Worm (Caenorhabditis elegans) whole organism, late embryonic: ENCODE measurements around the gene fbxc-7.

Experiments used
- C08G9.2 ChIP-seq: sonication (generic microtip); optimal IDR thresholded peaks from 2 replicates; lab custom pipeline; 2016; ENCODE audit warnings: mild to moderate bottlenecking, missing genetic modification characterization, moderate library complexity, missing compliant biosample characterization
- F13H6.1 ChIP-seq: sonication (generic microtip); optimal IDR thresholded peaks from 2 replicates; lab custom pipeline; 2016; ENCODE audit warnings: missing genetic modification characterization, missing compliant biosample characterization
- T23F11.4 ChIP-seq: fragments of 200-800 bp; sonication (Bioruptor generic); optimal IDR thresholded peaks from 2 replicates; lab custom pipeline; 2018; ENCODE audit warnings: mild to moderate bottlenecking, missing genetic modification characterization, missing compliant biosample characterization
- ama-1 ChIP-seq: fragments of 150-350 bp; optimal IDR thresholded peaks from 2 replicates; lab custom pipeline; 2014
- ceh-14 ChIP-seq: sonication (generic microtip); optimal IDR thresholded peaks from 2 replicates; lab custom pipeline; 2016; ENCODE audit warnings: missing genotype, missing genetic modification characterization, missing compliant biosample characterization
- ceh-22 ChIP-seq: sonication (generic microtip); optimal IDR thresholded peaks from 2 replicates; lab custom pipeline; 2017; ENCODE audit warnings: missing biosample characterization, missing genetic modification characterization
- dmd-4 ChIP-seq: sonication (generic microtip); optimal IDR thresholded peaks from 2 replicates; lab custom pipeline; 2016; ENCODE audit warnings: borderline replicate concordance, missing genetic modification characterization, missing compliant biosample characterization
- ets-4 ChIP-seq: sonication (generic microtip); optimal IDR thresholded peaks from 2 replicates; lab custom pipeline; 2016; ENCODE audit warnings: missing genetic modification characterization, missing compliant biosample characterization
- mec-3 ChIP-seq: sonication (generic microtip); optimal IDR thresholded peaks from 2 replicates; lab custom pipeline; 2016; ENCODE audit warnings: borderline replicate concordance, missing genetic modification characterization, missing compliant biosample characterization
- nhr-11 ChIP-seq: fragments of 150-350 bp; optimal IDR thresholded peaks from 2 replicates; lab custom pipeline; 2014; ENCODE audit warnings: missing biosample characterization, missing genetic modification characterization
- pag-3 ChIP-seq: sonication (generic microtip); optimal IDR thresholded peaks from 2 replicates; lab custom pipeline; 2016; ENCODE audit warnings: missing compliant biosample characterization, missing genetic modification characterization, borderline replicate concordance
- pha-2 ChIP-seq: sonication (generic microtip); optimal IDR thresholded peaks from 2 replicates; lab custom pipeline; 2017; ENCODE audit warnings: mild to moderate bottlenecking, missing genetic modification characterization, missing compliant biosample characterization
- rnt-1 ChIP-seq: sonication (generic microtip); optimal IDR thresholded peaks from 2 replicates; lab custom pipeline; 2016; ENCODE audit warnings: missing genetic modification characterization, missing compliant biosample characterization

- TF ChIP-seq F13H6.1 (tag; lab: Kevin White, UChicago), result no peak
- TF ChIP-seq dmd-4 (tag; lab: Kevin White, UChicago), result no peak
- no peak for TF ChIP-seq nhr-11 (tag; lab: Kevin White, UChicago)
- TF ChIP-seq ets-4, result no peak
- TF ChIP-seq T23F11.4 (GFP tag; lab: Kevin White, UChicago), result no peak
- TF ChIP-seq pha-2 (tag; lab: Kevin White, UChicago), result no peak
- no peak for TF ChIP-seq pag-3 (tag; lab: Kevin White, UChicago)
- TF ChIP-seq ceh-14 (tag; lab: Kevin White, UChicago), result no peak
- TF ChIP-seq mec-3, result no peak
- no peak for TF ChIP-seq ama-1 (lab: Kevin White, UChicago)
- no peak for TF ChIP-seq ceh-22 (tag; lab: Kevin White, UChicago)
- no peak for TF ChIP-seq C08G9.2 (tag; lab: Kevin White, UChicago)
- TF ChIP-seq rnt-1 (tag; lab: Kevin White, UChicago), result no peak
Observed at ce11 chrII:911680-912079, 43.0 kb upstream of the fbxc-7 start, which contains the start of gene fbxc-31.
